Worm (Caenorhabditis elegans) whole organism, L4 larva: ENCODE data around the gene csn-3.

Source experiments
- D1046.2 ChIP-seq: fragments of 200-800 bp; sonication (Bioruptor generic); IDR thresholded peaks from 2 replicates; pipeline ENCODE4 v1.3.6; 2022; ENCODE audit warnings: missing genetic modification characterization, missing compliant biosample characterization
- ZK337.2 ChIP-seq: fragments of 200-800 bp; sonication (Bioruptor generic); IDR thresholded peaks from 2 replicates; pipeline ENCODE4 v1.3.6; 2022; ENCODE audit warnings: missing genetic modification reagents, missing genetic modification characterization, missing compliant biosample characterization
- aly-2 ChIP-seq: sonication (generic microtip); optimal IDR thresholded peaks from 2 replicates; lab custom pipeline; 2018; ENCODE audit warnings: missing biosample characterization, missing genetic modification characterization
- ama-1 ChIP-seq: fragments of 150-350 bp; optimal IDR thresholded peaks from 2 replicates; lab custom pipeline; 2014; ENCODE audit warnings: inconsistent platforms, mixed read lengths
- ceh-62 ChIP-seq: sonication (generic microtip); optimal IDR thresholded peaks from 2 replicates; lab custom pipeline; 2017; ENCODE audit warnings: missing biosample characterization, missing genetic modification characterization
- dmd-8 ChIP-seq: fragments of 200-800 bp; sonication (Bioruptor generic); IDR thresholded peaks from 2 replicates; pipeline ENCODE4 v1.3.6; 2022; ENCODE audit warnings: missing genetic modification characterization, missing compliant biosample characterization
- fos-1 ChIP-seq: fragments of 150-350 bp; optimal IDR thresholded peaks from 2 replicates; lab custom pipeline; 2014; ENCODE audit warnings: missing biosample characterization, missing genetic modification characterization
- hmg-1.1 ChIP-seq: fragments of 200-800 bp; sonication (Bioruptor generic); IDR thresholded peaks from 2 replicates; pipeline ENCODE4 v1.3.6; 2022; ENCODE audit warnings: missing genetic modification reagents, missing genetic modification characterization, missing compliant biosample characterization
- jun-1 ChIP-seq: fragments of 150-350 bp; optimal IDR thresholded peaks from 2 replicates; lab custom pipeline; 2014; ENCODE audit warnings: missing biosample characterization, missing genetic modification reagents, missing genetic modification characterization
- lir-3 ChIP-seq: sonication (generic microtip); optimal IDR thresholded peaks from 2 replicates; lab custom pipeline; 2016; ENCODE audit warnings: mild to moderate bottlenecking, missing genetic modification characterization, missing compliant biosample characterization
- nhr-42 ChIP-seq: fragments of 200-800 bp; sonication (Bioruptor generic); IDR thresholded peaks from 2 replicates; pipeline ENCODE4 v1.3.6; 2022; ENCODE audit warnings: missing genetic modification characterization, missing compliant biosample characterization
- zip-2 ChIP-seq: fragments of 150-350 bp; optimal IDR thresholded peaks from 2 replicates; lab custom pipeline; 2014; ENCODE audit warnings: missing biosample characterization, missing genetic modification characterization

- TF ChIP-seq hmg-1.1 (GFP tag; lab: Robert Waterston, UW) (no peak), fos-1 (tag; lab: Kevin White, UChicago) (no peak), jun-1 (tag; lab: Kevin White, UChicago) (no peak), D1046.2 (GFP tag; lab: Robert Waterston, UW) (no peak), lir-3 (tag; lab: Kevin White, UChicago) (no peak), aly-2 (no peak), ceh-62 (tag; lab: Kevin White, UChicago) (no peak), nhr-42 (no peak), ZK337.2 (GFP tag; lab: Robert Waterston, UW) (no peak), ama-1 (lab: Kevin White, UChicago) (no peak), zip-2 (tag; lab: Kevin White, UChicago) (no peak), dmd-8 (no peak)
Measured at ce11 chrIV:178696-179095, 15.8 kb upstream of the csn-3 start, which contains the start of gene tcl-2.
